Worm (Caenorhabditis elegans) whole organism, L2 larva: ENCODE data around the gene Y49F6A.11.

ENCODE experiments used
- C34F6.9 ChIP-seq: fragments of 150-350 bp; optimal IDR thresholded peaks from 2 replicates; lab custom pipeline; 2014; ENCODE audit warnings: missing biosample characterization, missing genetic modification characterization
- F13H6.1 ChIP-seq: sonication (generic microtip); optimal IDR thresholded peaks from 2 replicates; lab custom pipeline; 2016; ENCODE audit warnings: missing genetic modification characterization, missing compliant biosample characterization
- R02D3.7 ChIP-seq: fragments of 150-350 bp; optimal IDR thresholded peaks from 2 replicates; lab custom pipeline; 2014; ENCODE audit warnings: missing biosample characterization, missing genetic modification characterization
- Y55F3AM.14 ChIP-seq: fragments of 200-800 bp; sonication (Bioruptor generic); optimal IDR thresholded peaks from 2 replicates; lab custom pipeline; 2018; ENCODE audit warnings: mild to moderate bottlenecking, missing genetic modification characterization, missing compliant biosample characterization
- ZK546.5 ChIP-seq: sonication (generic microtip); optimal IDR thresholded peaks from 2 replicates; lab custom pipeline; 2017; ENCODE audit warnings: missing biosample characterization, missing genetic modification characterization
- alr-1 ChIP-seq: fragments of 150-350 bp; optimal IDR thresholded peaks from 2 replicates; lab custom pipeline; 2014; ENCODE audit warnings: missing biosample characterization, missing genetic modification characterization
- ama-1 ChIP-seq: fragments of 150-350 bp; optimal IDR thresholded peaks from 2 replicates; lab custom pipeline; 2018; ENCODE audit warnings: inconsistent platforms
- ceh-16 ChIP-seq: fragments of 150-350 bp; optimal IDR thresholded peaks from 2 replicates; lab custom pipeline; 2014; ENCODE audit warnings: missing biosample characterization, missing genetic modification characterization
- ceh-82 ChIP-seq: fragments of 150-350 bp; optimal IDR thresholded peaks from 2 replicates; lab custom pipeline; 2014; ENCODE audit warnings: missing biosample characterization, missing genetic modification characterization
- crh-2 ChIP-seq: sonication (generic microtip); optimal IDR thresholded peaks from 2 replicates; lab custom pipeline; 2017; ENCODE audit warnings: missing biosample characterization, missing genetic modification characterization
- dmd-4 ChIP-seq: sonication (generic microtip); optimal IDR thresholded peaks from 2 replicates; lab custom pipeline; 2017; ENCODE audit warnings: missing biosample characterization, missing genetic modification characterization
- egl-27 ChIP-seq: sonication (generic microtip); optimal IDR thresholded peaks from 3 replicates; lab custom pipeline; 2017; ENCODE audit warnings: missing biosample characterization, missing genetic modification reagents, missing genetic modification characterization
- elt-1 ChIP-seq: fragments of 150-350 bp; optimal IDR thresholded peaks from 2 replicates; lab custom pipeline; 2014; ENCODE audit warnings: missing biosample characterization, missing genetic modification characterization
- elt-3 ChIP-seq: sonication (generic microtip); optimal IDR thresholded peaks from 2 replicates; lab custom pipeline; 2017; ENCODE audit warnings: missing biosample characterization, missing genetic modification characterization
- fos-1 ChIP-seq: fragments of 150-350 bp; optimal IDR thresholded peaks from 2 replicates; lab custom pipeline; 2014; ENCODE audit warnings: missing biosample characterization, missing genetic modification characterization
- gmeb-1 ChIP-seq: fragments of 150-350 bp; optimal IDR thresholded peaks from 2 replicates; lab custom pipeline; 2014; ENCODE audit warnings: missing biosample characterization, missing genetic modification characterization
- lin-11 ChIP-seq: fragments of 150-350 bp; sonication (generic microtip); optimal IDR thresholded peaks from 2 replicates; lab custom pipeline; 2014; ENCODE audit warnings: missing biosample characterization, missing genetic modification characterization, inconsistent platforms, mixed read lengths
- lin-39 ChIP-seq: fragments of 150-350 bp; optimal IDR thresholded peaks from 2 replicates; lab custom pipeline; 2014; ENCODE audit warnings: missing biosample characterization, missing genetic modification reagents, missing genetic modification characterization
- lsy-2 ChIP-seq, 2 experiments: fragments of 150-350 bp in 1 of 2; sonication (generic microtip) in 1 of 2; optimal IDR thresholded peaks; 2 replicates each; lab custom pipeline; 2014 to 2017; ENCODE audit warnings: missing biosample characterization in 2 of 2, missing genetic modification characterization in 2 of 2
- mab-5 ChIP-seq: fragments of 150-350 bp; optimal IDR thresholded peaks from 2 replicates; lab custom pipeline; 2014; ENCODE audit warnings: missing biosample characterization, missing genetic modification characterization
- mbf-1 ChIP-seq: sonication (generic microtip); optimal IDR thresholded peaks from 2 replicates; lab custom pipeline; 2017; ENCODE audit warnings: missing biosample characterization, missing genetic modification characterization
- mdl-1 ChIP-seq, 2 experiments: fragments of 150-350 bp in 1 of 2; sonication (generic microtip) in 1 of 2; optimal IDR thresholded peaks; 2 replicates each; lab custom pipeline; 2017; ENCODE audit warnings: missing biosample characterization in 2 of 2, missing genetic modification characterization in 2 of 2
- nhr-10 ChIP-seq: sonication (generic microtip); optimal IDR thresholded peaks from 2 replicates; lab custom pipeline; 2017; ENCODE audit warnings: missing biosample characterization, missing genetic modification characterization
- nhr-11 ChIP-seq: fragments of 150-350 bp; optimal IDR thresholded peaks from 2 replicates; lab custom pipeline; 2014; ENCODE audit warnings: missing biosample characterization, missing genetic modification characterization
- nhr-12 ChIP-seq: fragments of 150-350 bp; optimal IDR thresholded peaks from 2 replicates; lab custom pipeline; 2014; ENCODE audit warnings: missing biosample characterization, missing genetic modification characterization
- nhr-129 ChIP-seq: fragments of 150-350 bp; optimal IDR thresholded peaks from 2 replicates; lab custom pipeline; 2014; ENCODE audit warnings: missing biosample characterization, missing genetic modification characterization
- nhr-21 ChIP-seq: fragments of 150-350 bp; optimal IDR thresholded peaks from 2 replicates; lab custom pipeline; 2014; ENCODE audit warnings: missing biosample characterization, missing genetic modification characterization
- nhr-23 ChIP-seq: fragments of 150-350 bp; optimal IDR thresholded peaks from 2 replicates; lab custom pipeline; 2014; ENCODE audit warnings: missing biosample characterization, missing genetic modification reagents, missing genetic modification characterization
- nhr-77 ChIP-seq: fragments of 150-350 bp; optimal IDR thresholded peaks from 2 replicates; lab custom pipeline; 2014; ENCODE audit warnings: missing biosample characterization, missing genetic modification characterization
- peb-1 ChIP-seq: fragments of 150-350 bp; optimal IDR thresholded peaks from 2 replicates; lab custom pipeline; 2014; ENCODE audit warnings: missing biosample characterization, missing genetic modification characterization
- sma-3 ChIP-seq: sonication (generic microtip); optimal IDR thresholded peaks from 2 replicates; lab custom pipeline; 2016; ENCODE audit warnings: missing genetic modification reagents, missing genetic modification characterization, missing compliant biosample characterization
- sma-9 ChIP-seq, 2 experiments: fragments of 150-350 bp in 1 of 2; sonication (generic microtip) in 1 of 2; optimal IDR thresholded peaks; 2 replicates each; lab custom pipeline; 2014 to 2016; ENCODE audit warnings: missing genetic modification characterization in 2 of 2, mild to moderate bottlenecking in 1 of 2, missing biosample characterization in 1 of 2, missing compliant biosample characterization in 1 of 2, missing genetic modification reagents in 1 of 2, moderate library complexity in 1 of 2
- snpc-4 ChIP-seq: fragments of 150-350 bp; optimal IDR thresholded peaks from 2 replicates; lab custom pipeline; 2014; ENCODE audit warnings: missing biosample characterization, missing genetic modification characterization
- unc-39 ChIP-seq: fragments of 150-350 bp; optimal IDR thresholded peaks from 2 replicates; lab custom pipeline; 2014; ENCODE audit warnings: missing biosample characterization, missing genetic modification characterization
- unc-55 ChIP-seq: fragments of 150-350 bp; sonication (generic microtip); optimal IDR thresholded peaks from 3 replicates; lab custom pipeline; 2014; ENCODE audit warnings: missing biosample characterization, missing genetic modification reagents, missing genetic modification characterization
- unc-62 ChIP-seq: fragments of 150-350 bp; optimal IDR thresholded peaks from 2 replicates; lab custom pipeline; 2014; ENCODE audit warnings: missing biosample characterization, missing genetic modification reagents, missing genetic modification characterization
- zag-1 ChIP-seq: fragments of 150-350 bp; optimal IDR thresholded peaks from 2 replicates; lab custom pipeline; 2014; ENCODE audit warnings: missing biosample characterization, missing genetic modification characterization
- ztf-1 ChIP-seq: fragments of 200-800 bp; sonication (Bioruptor generic); conservative IDR thresholded peaks from 2 replicates; pipeline ENCODE4 v1.3.6; 2022; ENCODE audit warnings: missing genetic modification characterization, missing compliant biosample characterization
- ztf-4 ChIP-seq: fragments of 150-350 bp; optimal IDR thresholded peaks from 2 replicates; lab custom pipeline; 2014; ENCODE audit warnings: missing biosample characterization, missing genetic modification characterization

The Y49F6A.11 gene

DNA sequence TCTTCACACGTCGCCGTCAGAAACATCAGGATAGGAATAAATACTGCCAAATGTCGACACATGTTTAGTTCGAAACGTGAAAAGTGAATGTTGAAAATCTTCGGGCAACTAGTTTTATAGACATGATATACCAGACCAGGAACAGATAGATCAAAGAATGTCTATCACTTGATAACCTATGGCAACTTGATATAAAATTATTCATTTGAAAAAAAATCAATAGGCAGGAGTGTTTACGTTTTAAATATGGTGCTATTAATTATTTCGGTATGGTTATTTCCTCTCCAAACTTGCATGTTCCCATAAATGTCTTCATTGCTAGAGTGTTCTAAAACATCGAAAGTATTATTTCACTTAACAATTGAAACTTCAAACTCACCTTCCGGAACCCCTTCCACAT, 37.1 kb downstream of the Y49F6A.11 start, which contains the start of gene W10G11.2:
Gene W10G11.2 (minus strand): TSS at position 101 of the 400 bp plus-strand sequence.
- no peak for TF ChIP-seq nhr-11 (tag; lab: Kevin White, UChicago)
- TF ChIP-seq ztf-4 (tag; lab: Kevin White, UChicago): no peak
- TF ChIP-seq lsy-2 (tag; optimal IDR thresholded peaks at IDR 0.05; lab: Kevin White, UChicago): no peak
- no peak for TF ChIP-seq Y55F3AM.14 (GFP tag; lab: Kevin White, UChicago)
- no peak for TF ChIP-seq ZK546.5 (tag; lab: Kevin White, UChicago)

DNA sequence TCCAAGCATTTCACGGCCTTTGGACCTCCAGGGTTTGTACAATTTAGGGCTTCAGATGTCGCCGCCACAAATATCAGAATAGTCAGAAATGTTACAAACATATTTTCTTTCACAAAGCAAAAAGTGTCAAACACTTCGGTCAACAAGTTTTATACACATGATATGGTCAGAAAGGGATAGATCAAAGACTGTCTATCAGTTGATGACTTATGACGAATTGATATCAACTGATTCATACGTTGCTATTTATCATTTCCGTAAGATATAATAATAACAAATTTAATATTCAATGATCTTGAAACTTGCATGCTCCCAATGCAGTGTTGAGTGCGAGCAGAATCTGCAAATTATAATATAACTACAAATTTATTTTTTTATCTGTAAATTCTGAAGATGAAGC, 38.0 kb downstream of the Y49F6A.11 start, which contains the start of gene W10G11.1:
Gene W10G11.1 (minus strand): TSS at position 101 of the 400 bp plus-strand sequence.
- TF ChIP-seq elt-1 (tag; lab: Kevin White, UChicago) (no peak), nhr-77 (tag; lab: Kevin White, UChicago) (no peak), nhr-129 (no peak), mab-5 (tag; lab: Kevin White, UChicago) (no peak), lin-11 (tag; lab: Kevin White, UChicago) (no peak), elt-3 (tag; lab: Kevin White, UChicago) (no peak)

DNA sequence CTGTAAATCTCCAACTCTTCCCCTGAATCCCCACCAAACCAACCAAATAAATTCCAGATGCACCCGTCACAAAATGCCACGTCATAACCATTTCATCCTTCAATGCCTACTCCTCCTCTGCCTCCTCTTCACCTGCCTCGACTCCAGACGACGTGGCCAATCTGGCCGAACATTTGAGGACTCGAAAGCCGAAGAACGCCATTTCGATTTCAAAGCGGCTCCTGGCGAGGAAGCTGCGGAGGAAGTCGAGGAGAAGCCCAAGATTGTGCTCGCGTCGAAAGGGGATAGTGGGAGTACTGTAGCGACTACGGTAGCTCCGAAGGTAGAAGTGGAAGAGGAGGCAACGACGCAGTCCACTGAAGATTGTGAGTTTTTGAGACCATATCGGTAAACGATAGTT, 41.2 kb downstream of the Y49F6A.11 start, which contains the start of gene lgc-45:
Gene lgc-45 (plus strand): TSS at position 56 of the 400 bp plus-strand sequence.
- no peak for TF ChIP-seq ceh-82 (tag; lab: Kevin White, UChicago)
- no peak for TF ChIP-seq R02D3.7 (tag; lab: Kevin White, UChicago)
- no peak for TF ChIP-seq sma-3 (GFP tag; lab: Kevin White, UChicago)
- TF ChIP-seq nhr-10 (tag; lab: Kevin White, UChicago): no peak
- no peak for TF ChIP-seq dmd-4 (tag; lab: Kevin White, UChicago)
- TF ChIP-seq ztf-4 (tag; lab: Kevin White, UChicago): no peak

DNA sequence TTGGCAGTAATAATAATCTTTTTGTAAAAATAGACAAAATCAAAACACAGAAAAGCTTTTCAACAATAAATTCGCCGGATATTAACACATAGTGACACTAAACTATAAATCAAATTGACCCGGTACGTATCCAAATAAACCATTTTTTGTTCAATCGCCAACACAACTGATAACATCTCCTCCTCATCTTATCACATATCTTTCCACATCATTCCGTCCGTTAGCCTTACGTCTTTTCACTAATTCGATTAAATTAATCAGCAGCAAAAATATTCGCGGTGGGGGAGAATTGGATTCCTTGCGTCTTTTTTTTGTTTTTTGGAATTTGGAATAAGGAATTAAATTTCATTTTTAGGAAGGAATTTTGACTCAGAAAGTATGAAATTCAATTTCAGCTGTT, 42.0 kb downstream of the Y49F6A.11 start:
- TF ChIP-seq gmeb-1 (tag; lab: Kevin White, UChicago): no peak
- TF ChIP-seq snpc-4: no peak
- no peak for TF ChIP-seq ztf-1 (GFP tag; lab: Robert Waterston, UW)
- no peak for TF ChIP-seq unc-55
- TF ChIP-seq ama-1 (lab: Kevin White, UChicago): no peak
- no peak for TF ChIP-seq alr-1 (tag; lab: Kevin White, UChicago)

DNA sequence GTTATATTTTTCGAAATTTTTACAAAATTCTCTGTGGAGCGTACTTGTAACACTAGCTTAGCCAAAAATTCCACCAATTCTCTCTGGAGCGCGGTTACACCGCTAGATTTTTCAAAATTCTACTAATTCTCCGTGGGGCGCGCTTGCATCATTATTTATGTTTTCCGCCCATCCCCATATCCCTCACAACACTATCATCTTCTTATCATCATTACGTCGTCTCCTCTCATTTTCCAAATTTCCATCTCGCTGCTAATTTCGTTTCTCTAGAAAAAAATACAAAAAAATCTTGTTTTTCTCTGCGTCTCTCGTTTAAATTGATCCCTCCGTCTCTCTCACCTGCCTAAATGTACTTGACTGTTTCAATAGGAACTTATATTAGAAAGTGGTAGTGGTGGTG, 43.3 kb downstream of the Y49F6A.11 start:
- TF ChIP-seq mdl-1 (tag; optimal IDR thresholded peaks at IDR 0.05; lab: Kevin White, UChicago): no peak
- peak; percentile 54 for TF ChIP-seq sma-3 (GFP tag; lab: Kevin White, UChicago)

DNA sequence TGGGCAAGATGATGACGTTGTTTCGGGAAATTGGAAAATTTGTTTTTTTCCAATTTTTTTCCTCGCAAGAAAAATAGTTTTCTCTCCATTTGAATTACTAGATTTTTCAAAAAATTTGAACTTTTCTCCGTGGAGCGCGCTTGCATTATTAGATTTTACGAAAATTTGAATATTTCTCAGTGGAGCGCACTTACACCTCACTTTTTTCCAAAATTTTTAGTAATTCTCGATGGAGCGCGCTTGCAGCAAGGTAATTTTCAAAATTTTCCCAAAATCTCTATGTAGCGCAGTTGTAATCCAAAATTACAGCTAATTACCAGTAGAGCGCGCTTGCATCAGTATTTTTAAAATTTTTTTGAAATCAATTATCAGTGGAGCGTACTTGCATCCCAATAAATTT, 43.9 kb downstream of the Y49F6A.11 start:
- TF ChIP-seq mab-5 (tag; lab: Kevin White, UChicago): no peak
- TF ChIP-seq, all 48 proteins: peak for 0

DNA sequence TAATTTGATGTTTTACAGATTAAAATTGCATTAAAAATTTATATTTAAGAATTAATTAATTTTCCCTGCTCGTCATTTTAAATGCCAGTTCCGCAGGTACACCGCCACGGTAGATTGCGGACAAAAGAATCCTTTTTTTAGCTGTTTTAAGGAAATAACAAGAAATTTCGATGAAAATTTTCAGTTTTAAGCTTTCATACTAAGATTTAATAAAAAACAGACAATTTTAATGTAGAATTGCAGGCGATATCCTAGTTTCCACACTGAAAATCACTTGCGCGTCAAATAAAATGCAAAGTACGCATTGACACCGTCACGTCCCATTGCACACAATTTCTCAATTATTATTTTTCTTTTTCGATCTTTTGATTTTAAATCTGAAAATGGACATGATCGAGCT, 45.2 kb downstream of the Y49F6A.11 start, which contains the start of gene dnc-3:
Gene dnc-3 (plus strand): TSS at position 272 of the 400 bp plus-strand sequence.
- TF ChIP-seq unc-62 (GFP tag; lab: Kevin White, UChicago) (no peak), elt-3 (tag; lab: Kevin White, UChicago) (no peak), peb-1 (tag; lab: Kevin White, UChicago) (no peak), egl-27 (no peak), unc-55 (peak; percentile 45), dmd-4 (tag; lab: Kevin White, UChicago) (no peak), C34F6.9 (tag; lab: Kevin White, UChicago) (peak; percentile 68), unc-39 (no peak), alr-1 (tag; lab: Kevin White, UChicago) (no peak), sma-9 (GFP tag; optimal IDR thresholded peaks at IDR 0.05; lab: Kevin White, UChicago) (no peak), sma-9 (tag; optimal IDR thresholded peaks at IDR 0.05; lab: Kevin White, UChicago) (no peak), ceh-82 (tag; lab: Kevin White, UChicago) (no peak), mbf-1 (tag; lab: Kevin White, UChicago) (no peak), mdl-1 (tag; optimal IDR thresholded peaks at IDR 0.05; lab: Kevin White, UChicago) (no peak), ceh-16 (no peak), nhr-12 (no peak), elt-1 (tag; lab: Kevin White, UChicago) (no peak), crh-2 (tag; lab: Kevin White, UChicago) (peak; percentile 8), lin-39 (tag; lab: Kevin White, UChicago) (no peak), zag-1 (tag; lab: Kevin White, UChicago) (no peak), fos-1 (tag; lab: Kevin White, UChicago) (peak; percentile 10), nhr-23 (tag; lab: Kevin White, UChicago) (no peak), gmeb-1 (tag; lab: Kevin White, UChicago) (peak; percentile 55), nhr-21 (tag; lab: Kevin White, UChicago) (peak; percentile 28), nhr-11 (tag; lab: Kevin White, UChicago) (no peak), lin-11 (tag; lab: Kevin White, UChicago) (no peak), ZK546.5 (tag; lab: Kevin White, UChicago) (no peak), mab-5 (tag; lab: Kevin White, UChicago) (no peak), sma-3 (GFP tag; lab: Kevin White, UChicago) (peak; percentile 66), F13H6.1 (tag; lab: Kevin White, UChicago) (peak; percentile 58), nhr-129 (peak; percentile 13)
